Fruit fly (Drosophila melanogaster) whole organism, embryonic: ENCODE data around the gene CG34429.

Experiments
- CG10147 ChIP-seq: fragments of 200-800 bp; sonication (Bioruptor generic); optimal IDR thresholded peaks from 2 replicates; lab custom pipeline; 2019; ENCODE audit warnings: missing biosample characterization, mild to moderate bottlenecking, missing genetic modification characterization, moderate library complexity
- CG10267 ChIP-seq: fragments of 200-800 bp; sonication (Bioruptor generic); optimal IDR thresholded peaks from 2 replicates; lab custom pipeline; 2018; ENCODE audit warnings: missing biosample characterization, mild to moderate bottlenecking, missing genetic modification characterization, moderate library complexity
- CG12104 ChIP-seq: fragments of 200-800 bp; sonication (Bioruptor generic); optimal IDR thresholded peaks from 3 replicates; lab custom pipeline; 2016; ENCODE audit warnings: missing biosample characterization, missing genetic modification characterization
- CG12391 ChIP-seq: fragments of 200-800 bp; sonication (Bioruptor generic); optimal IDR thresholded peaks from 3 replicates; lab custom pipeline; 2018; ENCODE audit warnings: missing biosample characterization, mild to moderate bottlenecking, missing genetic modification characterization, moderate library complexity
- CG12744 ChIP-seq: fragments of 200-800 bp; sonication (Bioruptor generic); optimal IDR thresholded peaks from 2 replicates; lab custom pipeline; 2016; ENCODE audit warnings: missing biosample characterization, missing genetic modification characterization
- CG15269 ChIP-seq: fragments of 200-800 bp; sonication (Bioruptor generic); optimal IDR thresholded peaks from 2 replicates; lab custom pipeline; 2018; ENCODE audit warnings: missing biosample characterization, mild to moderate bottlenecking, missing genetic modification characterization, moderate library complexity
- CG17802 ChIP-seq: fragments of 200-800 bp; sonication (Bioruptor generic); optimal IDR thresholded peaks from 2 replicates; lab custom pipeline; 2018; ENCODE audit warnings: missing biosample characterization, mild to moderate bottlenecking, missing genetic modification characterization, moderate library complexity
- CG17829 ChIP-seq: fragments of 200-800 bp; optimal IDR thresholded peaks from 2 replicates; lab custom pipeline; 2019; ENCODE audit warnings: missing biosample characterization, mild to moderate bottlenecking, missing genetic modification characterization, moderate library complexity
- CG2889 ChIP-seq: fragments of 200-800 bp; sonication (Bioruptor generic); IDR thresholded peaks from 3 replicates; pipeline ENCODE4 v1.3.6; 2022; ENCODE audit warnings: missing biosample characterization, missing genetic modification characterization
- CG4424 ChIP-seq: fragments of 200-800 bp; sonication (Bioruptor generic); optimal IDR thresholded peaks from 3 replicates; lab custom pipeline; 2016; ENCODE audit warnings: missing biosample characterization, missing genetic modification characterization
- CG4707 ChIP-seq: fragments of 200-800 bp; sonication (Bioruptor generic); optimal IDR thresholded peaks from 2 replicates; lab custom pipeline; 2018; ENCODE audit warnings: missing biosample characterization, mild to moderate bottlenecking, missing genetic modification characterization, moderate library complexity
- CG6175 ChIP-seq: fragments of 200-800 bp; sonication (Bioruptor generic); IDR thresholded peaks from 3 replicates; pipeline ENCODE4 v1.3.6; 2022; ENCODE audit warnings: missing biosample characterization, missing genetic modification characterization
- CHES-1-like ChIP-seq: fragments of 200-800 bp; sonication (Bioruptor generic); optimal IDR thresholded peaks from 2 replicates; lab custom pipeline; 2016; ENCODE audit warnings: missing biosample characterization, missing genetic modification characterization
- Dip2 ChIP-seq: fragments of 200-800 bp; sonication (Bioruptor generic); IDR thresholded peaks from 2 replicates; pipeline ENCODE4 v1.3.6; 2022; ENCODE audit warnings: missing biosample characterization, missing genetic modification characterization
- Elba2 ChIP-seq: fragments of 200-800 bp; sonication (Bioruptor generic); optimal IDR thresholded peaks from 3 replicates; lab custom pipeline; 2016; ENCODE audit warnings: missing biosample characterization, missing genetic modification characterization
- Gsc ChIP-seq: fragments of 200-800 bp; sonication (Bioruptor generic); IDR thresholded peaks from 2 replicates; pipeline ENCODE4 v1.3.6; 2022; ENCODE audit warnings: missing biosample characterization, missing genetic modification characterization
- HLH54F ChIP-seq: fragments of 200-800 bp; sonication (Bioruptor generic); optimal IDR thresholded peaks from 3 replicates; lab custom pipeline; 2016; ENCODE audit warnings: missing biosample characterization, missing genetic modification characterization
- Hr39 ChIP-seq: fragments of >200 bp; optimal IDR thresholded peaks from 2 replicates; lab custom pipeline; 2017
- Hsf ChIP-seq: fragments of 200-800 bp; sonication (Bioruptor generic); optimal IDR thresholded peaks from 3 replicates; lab custom pipeline; 2016; ENCODE audit warnings: missing biosample characterization, missing genetic modification characterization
- MBD-R2 ChIP-seq: fragments of 200-800 bp; sonication (Bioruptor generic); IDR thresholded peaks from 2 replicates; pipeline ENCODE4 v1.3.6; 2022; ENCODE audit warnings: missing biosample characterization, missing genetic modification characterization
- Pdp1 ChIP-seq, 2 experiments: fragments of 200-800 bp; sonication (Bioruptor generic); optimal IDR thresholded peaks; 3 replicates each; lab custom pipeline; 2016; ENCODE audit warnings: missing biosample characterization in 2 of 2, missing genetic modification characterization in 2 of 2, mild to moderate bottlenecking in 1 of 2, moderate library complexity in 1 of 2
- Rfx ChIP-seq: fragments of 200-800 bp; sonication (Bioruptor generic); IDR thresholded peaks from 2 replicates; pipeline ENCODE4 v1.3.6; 2022; ENCODE audit warnings: missing biosample characterization, missing genetic modification characterization
- Ssrp ChIP-seq: fragments of 200-800 bp; sonication (Bioruptor generic); optimal IDR thresholded peaks from 2 replicates; lab custom pipeline; 2018; ENCODE audit warnings: missing biosample characterization, mild to moderate bottlenecking, missing genetic modification characterization, moderate library complexity
- Xbp1 ChIP-seq: fragments of 200-800 bp; sonication (Bioruptor generic); optimal IDR thresholded peaks from 3 replicates; lab custom pipeline; 2016; ENCODE audit warnings: missing biosample characterization, mild to moderate bottlenecking, missing genetic modification characterization
- ab ChIP-seq: fragments of 200-800 bp; sonication (Bioruptor generic); optimal IDR thresholded peaks from 2 replicates; lab custom pipeline; 2016; ENCODE audit warnings: missing biosample characterization, missing genetic modification characterization
- bowl ChIP-seq: fragments of 200-800 bp; sonication (Bioruptor generic); IDR thresholded peaks from 2 replicates; pipeline ENCODE4 v1.3.6; 2022; ENCODE audit warnings: missing biosample characterization, missing genetic modification characterization
- cad ChIP-seq: fragments of >200 bp; optimal IDR thresholded peaks from 2 replicates; lab custom pipeline; 2017; ENCODE audit warnings: missing biosample characterization, missing genetic modification characterization
- chn ChIP-seq: fragments of 200-800 bp; sonication (Bioruptor generic); optimal IDR thresholded peaks from 2 replicates; lab custom pipeline; 2016; ENCODE audit warnings: missing biosample characterization, missing genetic modification characterization
- emc ChIP-seq: fragments of 200-800 bp; sonication (Bioruptor generic); optimal IDR thresholded peaks from 2 replicates; lab custom pipeline; 2016; ENCODE audit warnings: missing biosample characterization, missing genetic modification characterization
- eyg ChIP-seq: fragments of 200-800 bp; sonication (Bioruptor generic); optimal IDR thresholded peaks from 3 replicates; lab custom pipeline; 2016; ENCODE audit warnings: missing biosample characterization, missing genetic modification characterization
- fu2 ChIP-seq: fragments of 200-800 bp; sonication (Bioruptor generic); optimal IDR thresholded peaks from 2 replicates; lab custom pipeline; 2016; ENCODE audit warnings: missing biosample characterization, missing genetic modification characterization
- h ChIP-seq: fragments of >200 bp; optimal IDR thresholded peaks from 2 replicates; lab custom pipeline; 2017
- inv ChIP-seq: fragments of 200-800 bp; sonication (Bioruptor generic); IDR thresholded peaks from 2 replicates; pipeline ENCODE4 v1.3.6; 2022; ENCODE audit warnings: missing biosample characterization, missing genetic modification characterization; ENCODE audit not compliant: partially characterized antibody
- jing ChIP-seq: fragments of 200-800 bp; sonication (Bioruptor generic); optimal IDR thresholded peaks from 2 replicates; lab custom pipeline; 2018; ENCODE audit warnings: missing biosample characterization, mild to moderate bottlenecking, missing genetic modification characterization
- oc ChIP-seq: fragments of 200-800 bp; sonication (Bioruptor generic); optimal IDR thresholded peaks from 2 replicates; lab custom pipeline; 2018; ENCODE audit warnings: missing biosample characterization, mild to moderate bottlenecking, missing genetic modification characterization, moderate library complexity
- rib ChIP-seq: fragments of 200-800 bp; sonication (Bioruptor generic); IDR thresholded peaks from 2 replicates; pipeline ENCODE4 v1.3.6; 2022; ENCODE audit warnings: missing biosample characterization, missing genetic modification characterization
- scrt ChIP-seq: fragments of 200-800 bp; sonication (Bioruptor generic); optimal IDR thresholded peaks from 2 replicates; lab custom pipeline; 2018; ENCODE audit warnings: missing biosample characterization, mild to moderate bottlenecking, missing genetic modification characterization, moderate library complexity
- seq ChIP-seq: fragments of 200-800 bp; sonication (Bioruptor generic); IDR thresholded peaks from 2 replicates; pipeline ENCODE4 v1.3.6; 2022; ENCODE audit warnings: missing biosample characterization, missing genetic modification characterization
- tap ChIP-seq: fragments of 200-800 bp; optimal IDR thresholded peaks from 3 replicates; lab custom pipeline; 2019; ENCODE audit warnings: missing biosample characterization, mild to moderate bottlenecking, missing genetic modification characterization, moderate library complexity
- vfl ChIP-seq: fragments of 200-800 bp; sonication (Bioruptor generic); optimal IDR thresholded peaks from 2 replicates; lab custom pipeline; 2016; ENCODE audit warnings: missing biosample characterization, missing genetic modification characterization
- vvl ChIP-seq: fragments of 200-800 bp; sonication (Bioruptor generic); IDR thresholded peaks from 2 replicates; pipeline ENCODE4 v1.3.6; 2022; ENCODE audit warnings: missing biosample characterization, missing genetic modification characterization
- wor ChIP-seq: fragments of 200-800 bp; sonication (Bioruptor generic); IDR thresholded peaks from 2 replicates; pipeline ENCODE4 v1.3.6; 2022; ENCODE audit warnings: missing biosample characterization, missing genetic modification characterization
- zen ChIP-seq: fragments of 200-800 bp; sonication (Bioruptor generic); optimal IDR thresholded peaks from 3 replicates; lab custom pipeline; 2018; ENCODE audit warnings: missing biosample characterization, mild to moderate bottlenecking, missing genetic modification characterization, moderate library complexity

Gene CG34429

DNA sequence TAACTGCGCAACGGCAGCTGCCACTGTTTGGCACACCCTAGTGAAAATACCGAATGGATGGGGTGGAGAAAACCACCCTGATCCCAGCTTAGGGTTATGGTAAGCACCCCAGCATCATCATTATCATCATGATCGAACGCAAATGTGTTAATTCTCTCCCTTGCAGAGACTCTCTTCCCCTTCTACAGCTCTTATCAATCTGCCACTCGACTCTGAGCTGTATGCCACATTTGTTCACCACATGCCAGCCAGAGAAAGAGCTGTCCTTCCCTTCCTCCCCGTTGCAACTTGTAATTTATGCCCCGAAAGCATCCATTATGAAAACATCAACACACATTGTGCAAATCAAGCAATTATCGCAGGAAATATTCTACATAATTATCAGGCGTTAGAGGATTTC is 21.6 kb downstream of the CG34429 start (continued):
- TF ChIP-seq seq (GFP tag; lab: Robert Waterston, UW): 0 out of 2 replicates have a peak, but pooled peaks have one; percentile 23
- TF ChIP-seq CG15269 (tag; lab: Kevin White, UChicago): no peak
- TF ChIP-seq scrt (GFP tag; lab: Kevin White, UChicago): no peak
- no peak for TF ChIP-seq fu2 (GFP tag; lab: Kevin White, UChicago)
- no peak for TF ChIP-seq emc (GFP tag; lab: Kevin White, UChicago)
- no peak for TF ChIP-seq HLH54F (GFP tag; lab: Kevin White, UChicago)
- TF ChIP-seq tap: peak; percentile 46
- TF ChIP-seq cad (GFP tag; lab: Kevin White, UChicago): no peak
- peak; percentile 5 for TF ChIP-seq zen (tag; lab: Kevin White, UChicago)
- TF ChIP-seq Elba2 (GFP tag; lab: Kevin White, UChicago): no peak
- no peak for TF ChIP-seq MBD-R2 (GFP tag; lab: Robert Waterston, UW)
- TF ChIP-seq CG12744 (GFP tag; lab: Kevin White, UChicago): no peak
- no peak for TF ChIP-seq Hsf (GFP tag; lab: Kevin White, UChicago)
- TF ChIP-seq eyg: no peak
- no peak for TF ChIP-seq CG12104 (GFP tag; lab: Kevin White, UChicago)
- no peak for TF ChIP-seq chn (GFP tag; lab: Kevin White, UChicago)
- peak; percentile 43; the same call in 1 of the 2 replicates for TF ChIP-seq vvl (GFP tag; lab: Robert Waterston, UW)
- TF ChIP-seq Hr39 (lab: Kevin White, UChicago): no peak
- TF ChIP-seq Pdp1 (GFP tag; optimal IDR thresholded peaks at IDR 0.05; lab: Kevin White, UChicago): no peak
- TF ChIP-seq CG10147 (GFP tag; lab: Kevin White, UChicago): no peak
- no peak for TF ChIP-seq bowl (GFP tag; lab: Robert Waterston, UW)
- peak; percentile 69 for TF ChIP-seq oc (tag; lab: Kevin White, UChicago)
- TF ChIP-seq Ssrp: no peak
- TF ChIP-seq inv (GFP tag; lab: Robert Waterston, UW): no peak
- TF ChIP-seq CG10267 (tag; lab: Kevin White, UChicago): no peak
- TF ChIP-seq CG6175 (GFP tag; lab: Robert Waterston, UW): no peak
- no peak for TF ChIP-seq Gsc (GFP tag; lab: Robert Waterston, UW)
- no peak for TF ChIP-seq h (lab: Kevin White, UChicago)
- TF ChIP-seq vfl (GFP tag; lab: Kevin White, UChicago): no peak
- no peak for TF ChIP-seq CG17802 (tag; lab: Kevin White, UChicago)

DNA sequence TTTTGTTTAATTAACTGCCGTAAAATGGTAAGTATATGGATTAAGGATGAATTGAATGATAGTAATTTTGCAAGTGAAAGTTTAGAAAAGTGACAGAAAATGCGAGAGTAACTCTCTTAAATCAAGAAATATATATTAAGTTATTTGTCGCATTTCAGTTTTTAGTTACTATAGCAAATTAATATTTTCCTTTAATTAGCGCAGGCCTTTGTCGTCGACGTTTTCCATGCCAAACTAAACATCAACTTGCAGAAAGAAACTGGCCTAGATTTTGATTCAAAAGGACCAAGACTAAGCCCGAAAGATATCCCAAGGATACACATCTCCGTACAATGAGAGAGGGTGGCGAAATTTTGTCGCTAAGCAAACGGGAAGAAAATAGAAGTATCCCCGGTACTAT is 24.3 kb downstream of the CG34429 start, which contains the start of gene CG17300:
Gene CG17300, minus strand, starts transcription at position 101 of the 400 bp plus-strand sequence.
- TF ChIP-seq CG4707 (GFP tag; lab: Kevin White, UChicago) (no peak), CG17829 (tag; lab: Kevin White, UChicago) (no peak), zen (tag; lab: Kevin White, UChicago) (no peak), ab (GFP tag; lab: Kevin White, UChicago) (no peak), Rfx (GFP tag; lab: Robert Waterston, UW) (no peak), CG4424 (GFP tag; lab: Kevin White, UChicago) (no peak), CG12391 (tag; lab: Kevin White, UChicago) (no peak), wor (GFP tag; lab: Robert Waterston, UW) (no peak), Xbp1 (no peak), jing (GFP tag; lab: Kevin White, UChicago) (no peak), CG2889 (no peak), CHES-1-like (GFP tag; lab: Kevin White, UChicago) (no peak), Dip2 (GFP tag; lab: Robert Waterston, UW) (no peak), rib (no peak)
